Fruit fly (Drosophila melanogaster) whole organism, embryonic: ENCODE results near the gene MRP.

Experiments
- ATbp ChIP-seq: fragments of 200-800 bp; sonication (Bioruptor generic); optimal IDR thresholded peaks from 2 replicates; lab custom pipeline; 2017; ENCODE audit warnings: missing biosample characterization, mild to moderate bottlenecking, missing genetic modification characterization, missing genetic modification reagents
- Ada2b ChIP-seq: fragments of 200-800 bp; sonication (Bioruptor generic); IDR thresholded peaks from 2 replicates; pipeline ENCODE4 v1.3.6; 2022; ENCODE audit warnings: missing biosample characterization, missing genetic modification characterization
- CG10267 ChIP-seq: fragments of 200-800 bp; sonication (Bioruptor generic); optimal IDR thresholded peaks from 2 replicates; lab custom pipeline; 2018; ENCODE audit warnings: missing biosample characterization, mild to moderate bottlenecking, missing genetic modification characterization, moderate library complexity
- CG10654 ChIP-seq: fragments of 200-800 bp; sonication (Bioruptor generic); optimal IDR thresholded peaks from 2 replicates; lab custom pipeline; 2016; ENCODE audit warnings: missing biosample characterization, missing genetic modification characterization
- CG11723 ChIP-seq: fragments of 200-800 bp; sonication (Bioruptor generic); optimal IDR thresholded peaks from 2 replicates; lab custom pipeline; 2017; ENCODE audit warnings: missing biosample characterization, mild to moderate bottlenecking, missing genetic modification characterization
- CG12071 ChIP-seq: fragments of 200-800 bp; sonication (Bioruptor generic); optimal IDR thresholded peaks from 3 replicates; lab custom pipeline; 2018; ENCODE audit warnings: missing biosample characterization, mild to moderate bottlenecking, missing genetic modification characterization
- CG14710 ChIP-seq: fragments of 200-800 bp; sonication (Bioruptor generic); optimal IDR thresholded peaks from 3 replicates; lab custom pipeline; 2019; ENCODE audit warnings: missing biosample characterization, mild to moderate bottlenecking, missing genetic modification characterization, moderate library complexity
- CG2678 ChIP-seq: fragments of 200-800 bp; sonication (Bioruptor generic); optimal IDR thresholded peaks from 3 replicates; lab custom pipeline; 2019; ENCODE audit warnings: missing biosample characterization, mild to moderate bottlenecking, missing genetic modification characterization, moderate library complexity
- CG2875 ChIP-seq: fragments of 200-800 bp; sonication (Bioruptor generic); optimal IDR thresholded peaks from 2 replicates; lab custom pipeline; 2017; ENCODE audit warnings: missing biosample characterization, mild to moderate bottlenecking, missing genetic modification characterization, missing genetic modification reagents
- CG30431 ChIP-seq: fragments of 200-800 bp; sonication (Bioruptor generic); optimal IDR thresholded peaks from 2 replicates; lab custom pipeline; 2017; ENCODE audit warnings: missing biosample characterization, missing genetic modification characterization
- CG3163 ChIP-seq: fragments of 200-800 bp; sonication (Bioruptor generic); optimal IDR thresholded peaks from 3 replicates; lab custom pipeline; 2016; ENCODE audit warnings: missing biosample characterization, missing genetic modification characterization
- CG33213 ChIP-seq: fragments of 200-800 bp; sonication (Bioruptor generic); optimal IDR thresholded peaks from 3 replicates; lab custom pipeline; 2016; ENCODE audit warnings: missing biosample characterization, missing genetic modification characterization
- CG4707 ChIP-seq: fragments of 200-800 bp; sonication (Bioruptor generic); optimal IDR thresholded peaks from 2 replicates; lab custom pipeline; 2018; ENCODE audit warnings: missing biosample characterization, mild to moderate bottlenecking, missing genetic modification characterization, moderate library complexity
- CG6813 ChIP-seq: fragments of 200-800 bp; sonication (Bioruptor generic); optimal IDR thresholded peaks from 2 replicates; lab custom pipeline; 2017; ENCODE audit warnings: missing biosample characterization, missing genetic modification characterization, mild to moderate bottlenecking, moderate library complexity, missing genetic modification reagents
- CG7786 ChIP-seq: fragments of 200-800 bp; sonication (Bioruptor generic); optimal IDR thresholded peaks from 2 replicates; lab custom pipeline; 2016; ENCODE audit warnings: missing biosample characterization, missing genetic modification characterization
- CG8924 ChIP-seq: fragments of 200-800 bp; optimal IDR thresholded peaks from 3 replicates; lab custom pipeline; 2019; ENCODE audit warnings: missing biosample characterization, mild to moderate bottlenecking, missing genetic modification characterization, moderate library complexity
- Dll ChIP-seq: fragments of 200-800 bp; sonication (Bioruptor generic); IDR thresholded peaks from 4 replicates; pipeline ENCODE4 v1.3.6; 2022; ENCODE audit warnings: missing biosample characterization, missing genetic modification characterization; ENCODE audit not compliant: partially characterized antibody
- Fer2 ChIP-seq: fragments of 200-800 bp; sonication (Bioruptor generic); optimal IDR thresholded peaks from 2 replicates; lab custom pipeline; 2018; ENCODE audit warnings: missing biosample characterization, mild to moderate bottlenecking, missing genetic modification characterization, moderate library complexity
- HLH54F ChIP-seq: fragments of 200-800 bp; sonication (Bioruptor generic); optimal IDR thresholded peaks from 3 replicates; lab custom pipeline; 2016; ENCODE audit warnings: missing biosample characterization, missing genetic modification characterization
- Hmx ChIP-seq: fragments of 200-800 bp; sonication (Bioruptor generic); optimal IDR thresholded peaks from 2 replicates; lab custom pipeline; 2016; ENCODE audit warnings: missing biosample characterization, missing genetic modification characterization
- MESR4 ChIP-seq: fragments of 200-800 bp; sonication (Bioruptor generic); optimal IDR thresholded peaks from 2 replicates; lab custom pipeline; 2018; ENCODE audit warnings: missing biosample characterization, mild to moderate bottlenecking, missing genetic modification characterization, moderate library complexity
- NC2α ChIP-seq: fragments of 200-800 bp; sonication (Bioruptor generic); optimal IDR thresholded peaks from 2 replicates; lab custom pipeline; 2016; ENCODE audit warnings: missing biosample characterization, missing genetic modification characterization
- Opbp ChIP-seq: fragments of 200-800 bp; sonication (Bioruptor generic); IDR thresholded peaks from 3 replicates; pipeline ENCODE4 v1.3.6; 2022; ENCODE audit warnings: missing biosample characterization, missing genetic modification characterization; ENCODE audit not compliant: partially characterized antibody
- Poxn ChIP-seq: fragments of 200-800 bp; sonication (Bioruptor generic); IDR thresholded peaks from 2 replicates; pipeline ENCODE4 v1.3.6; 2022; ENCODE audit warnings: missing biosample characterization, missing genetic modification characterization
- Six4 ChIP-seq: fragments of 200-800 bp; sonication (Bioruptor generic); optimal IDR thresholded peaks from 2 replicates; lab custom pipeline; 2016; ENCODE audit warnings: missing biosample characterization, missing genetic modification characterization
- ap ChIP-seq: fragments of 200-800 bp; sonication (Bioruptor generic); IDR thresholded peaks from 2 replicates; pipeline ENCODE4 v1.3.6; 2022; ENCODE audit warnings: missing biosample characterization, missing genetic modification characterization
- bigmax ChIP-seq: fragments of 200-800 bp; sonication (Bioruptor generic); optimal IDR thresholded peaks from 2 replicates; lab custom pipeline; 2018; ENCODE audit warnings: missing biosample characterization, mild to moderate bottlenecking, missing genetic modification characterization
- br ChIP-seq: fragments of >200 bp; optimal IDR thresholded peaks from 2 replicates; lab custom pipeline; 2017
- cas ChIP-seq: fragments of 200-800 bp; sonication (Bioruptor generic); IDR thresholded peaks from 2 replicates; pipeline ENCODE4 v1.3.6; 2022; ENCODE audit warnings: missing biosample characterization, missing genetic modification characterization
- dmrt11E ChIP-seq: fragments of 200-800 bp; sonication (Bioruptor generic); optimal IDR thresholded peaks from 3 replicates; lab custom pipeline; 2018; ENCODE audit warnings: missing biosample characterization, mild to moderate bottlenecking, missing genetic modification characterization, moderate library complexity
- dmrt99B ChIP-seq: fragments of 200-800 bp; sonication (Bioruptor generic); optimal IDR thresholded peaks from 2 replicates; lab custom pipeline; 2018; ENCODE audit warnings: missing biosample characterization, mild to moderate bottlenecking, missing genetic modification characterization, moderate library complexity
- eyg ChIP-seq: fragments of 200-800 bp; sonication (Bioruptor generic); optimal IDR thresholded peaks from 3 replicates; lab custom pipeline; 2016; ENCODE audit warnings: missing biosample characterization, missing genetic modification characterization
- gt ChIP-seq: fragments of 200-800 bp; sonication (Bioruptor generic); IDR thresholded peaks from 2 replicates; pipeline ENCODE4 v1.3.6; 2022; ENCODE audit warnings: missing biosample characterization, missing genetic modification characterization
- hb ChIP-seq: fragments of 200-800 bp; sonication (Bioruptor generic); IDR thresholded peaks from 3 replicates; pipeline ENCODE4 v1.3.6; 2022; ENCODE audit warnings: missing biosample characterization, missing genetic modification characterization; ENCODE audit not compliant: partially characterized antibody
- her ChIP-seq: fragments of 200-800 bp; sonication (Bioruptor generic); optimal IDR thresholded peaks from 2 replicates; lab custom pipeline; 2016; ENCODE audit warnings: missing biosample characterization, missing genetic modification characterization
- hkb ChIP-seq, 2 experiments: fragments of 200-800 bp in 1 of 2; fragments of >200 bp in 1 of 2; sonication (Bioruptor generic) in 1 of 2; IDR thresholded peaks in 1 of 2; optimal IDR thresholded peaks in 1 of 2; 2 replicates each; pipeline versions ENCODE4 v1.3.6 to Lab custom; 2017 to 2022; ENCODE audit warnings: missing biosample characterization in 1 of 2, missing genetic modification characterization in 1 of 2
- kah ChIP-seq: fragments of 200-800 bp; sonication (Bioruptor generic); optimal IDR thresholded peaks from 2 replicates; lab custom pipeline; 2018; ENCODE audit warnings: missing biosample characterization, mild to moderate bottlenecking, missing genetic modification characterization
- mld ChIP-seq: fragments of 200-800 bp; sonication (Bioruptor generic); IDR thresholded peaks from 3 replicates; pipeline ENCODE4 v1.3.6; 2022; ENCODE audit warnings: missing biosample characterization, missing genetic modification characterization; ENCODE audit not compliant: partially characterized antibody
- nau ChIP-seq: fragments of 200-800 bp; sonication (Bioruptor generic); optimal IDR thresholded peaks from 3 replicates; lab custom pipeline; 2017; ENCODE audit warnings: missing biosample characterization, mild to moderate bottlenecking, missing genetic modification characterization, missing genetic modification reagents
- ro ChIP-seq: fragments of 200-800 bp; sonication (Bioruptor generic); IDR thresholded peaks from 2 replicates; pipeline ENCODE4 v1.3.6; 2022; ENCODE audit warnings: missing biosample characterization, missing genetic modification characterization
- salm ChIP-seq: fragments of 200-800 bp; sonication (Bioruptor generic); optimal IDR thresholded peaks from 2 replicates; lab custom pipeline; 2018; ENCODE audit warnings: missing biosample characterization, mild to moderate bottlenecking, missing genetic modification characterization
- sc ChIP-seq, 3 experiments: fragments of >200 bp in 2 of 3; fragments of 200-800 bp in 1 of 3; sonication (Bioruptor generic) in 1 of 3; optimal IDR thresholded peaks; 2 replicates in 2 of 3; 3 replicates in 1 of 3; lab custom pipeline; 2017; ENCODE audit warnings: mild to moderate bottlenecking in 1 of 3, missing biosample characterization in 1 of 3, missing genetic modification characterization in 1 of 3, missing genetic modification reagents in 1 of 3
- sna ChIP-seq: fragments of 200-800 bp; sonication (Bioruptor generic); IDR thresholded peaks from 2 replicates; pipeline ENCODE4 v1.3.6; 2022; ENCODE audit warnings: missing biosample characterization, missing genetic modification characterization; ENCODE audit not compliant: partially characterized antibody
- tgo ChIP-seq: fragments of 200-800 bp; sonication (Bioruptor generic); IDR thresholded peaks from 3 replicates; pipeline ENCODE4 v1.3.6; 2022; ENCODE audit warnings: missing biosample characterization, missing genetic modification characterization
- trem ChIP-seq: fragments of 200-800 bp; optimal IDR thresholded peaks from 3 replicates; lab custom pipeline; 2019; ENCODE audit warnings: missing biosample characterization, mild to moderate bottlenecking, missing genetic modification characterization, moderate library complexity
- trh ChIP-seq: fragments of 200-800 bp; sonication (Bioruptor generic); optimal IDR thresholded peaks from 2 replicates; lab custom pipeline; 2016; ENCODE audit warnings: missing biosample characterization, missing genetic modification characterization
- wek ChIP-seq: fragments of 200-800 bp; sonication (Bioruptor generic); optimal IDR thresholded peaks from 3 replicates; lab custom pipeline; 2018; ENCODE audit warnings: missing biosample characterization, mild to moderate bottlenecking, missing genetic modification characterization, moderate library complexity
- z ChIP-seq: fragments of 200-800 bp; sonication (Bioruptor generic); IDR thresholded peaks from 3 replicates; pipeline ENCODE4 v1.3.6; 2022; ENCODE audit warnings: missing biosample characterization, missing genetic modification characterization

MRP gene

dm6 chr2L:12721794-12722315 is 3.0 kb downstream of the MRP start, which contains the start of gene Pih1D1 (continued):
- TF ChIP-seq kah (GFP tag; lab: Kevin White, UChicago), result peak; percentile 78
- no peak for TF ChIP-seq sc (optimal IDR thresholded peaks at IDR 0.05; lab: Kevin White, UChicago)
- peak; percentile 92 for TF ChIP-seq sc (GFP tag; optimal IDR thresholded peaks at IDR 0.05; lab: Kevin White, UChicago)
- TF ChIP-seq Six4 (GFP tag; lab: Kevin White, UChicago), result peak; percentile 93
- TF ChIP-seq trh, result peak; percentile 90
- peak; percentile 91 for TF ChIP-seq Hmx (GFP tag; lab: Kevin White, UChicago)
- peak; percentile 91 for TF ChIP-seq CG4707 (GFP tag; lab: Kevin White, UChicago)
- peak; percentile 94 for TF ChIP-seq dmrt99B (tag; lab: Kevin White, UChicago)
- peak; percentile 78 for TF ChIP-seq CG2875
- no peak for TF ChIP-seq br (lab: Kevin White, UChicago)
- TF ChIP-seq CG8924 (tag; lab: Kevin White, UChicago), result peak; percentile 95

dm6 chr2L:12750060-12750459 is 31.2 kb downstream of the MRP start:
- no peak for TF ChIP-seq bigmax (GFP tag; lab: Kevin White, UChicago)
- no peak for TF ChIP-seq sna
- TF ChIP-seq CG3163, result no peak
- TF ChIP-seq gt (GFP tag; lab: Robert Waterston, UW), result no peak
- TF ChIP-seq wek (GFP tag; lab: Kevin White, UChicago), result no peak
- TF ChIP-seq z (GFP tag; lab: Robert Waterston, UW), result no peak
- no peak for TF ChIP-seq nau (GFP tag; lab: Kevin White, UChicago)
- TF ChIP-seq Ada2b, result peak; percentile 21; the same call in 1 of the 2 replicates
- peak; percentile 2 for TF ChIP-seq CG10267 (tag; lab: Kevin White, UChicago)
- no peak for TF ChIP-seq CG12071 (GFP tag; lab: Kevin White, UChicago)
- no peak for TF ChIP-seq MESR4 (GFP tag; lab: Kevin White, UChicago)
- no peak for TF ChIP-seq ATbp (GFP tag; lab: Kevin White, UChicago)
- TF ChIP-seq CG10654 (GFP tag; lab: Kevin White, UChicago), result no peak
- no peak for TF ChIP-seq hb (GFP tag; lab: Robert Waterston, UW)
- peak; percentile 39 for TF ChIP-seq CG2678 (tag; lab: Kevin White, UChicago)
- TF ChIP-seq cas (GFP tag; lab: Robert Waterston, UW), result no peak
- TF ChIP-seq Opbp (GFP tag; lab: Robert Waterston, UW), result no peak
- TF ChIP-seq tgo (GFP tag; lab: Robert Waterston, UW), result no peak
- TF ChIP-seq Dll (GFP tag; lab: Robert Waterston, UW), result no peak
- TF ChIP-seq mld (GFP tag; lab: Robert Waterston, UW), result no peak
- TF ChIP-seq CG30431 (GFP tag; lab: Kevin White, UChicago), result no peak
- no peak for TF ChIP-seq NC2α (GFP tag; lab: Kevin White, UChicago)
- TF ChIP-seq dmrt11E, result peak; percentile 20
- TF ChIP-seq dmrt99B (tag; lab: Kevin White, UChicago), result peak; percentile 44
- no peak for TF ChIP-seq salm
- TF ChIP-seq CG14710 (tag; lab: Kevin White, UChicago), result no peak
- TF ChIP-seq ro (GFP tag; lab: Robert Waterston, UW), result no peak
- TF ChIP-seq Poxn (GFP tag; lab: Robert Waterston, UW), result no peak
- TF ChIP-seq CG6813 (GFP tag; lab: Kevin White, UChicago), result no peak
- TF ChIP-seq eyg (GFP tag; lab: Kevin White, UChicago), result no peak
- no peak for TF ChIP-seq hkb (optimal IDR thresholded peaks at IDR 0.05; lab: Kevin White, UChicago)
- no peak for TF ChIP-seq hkb (GFP tag; IDR thresholded peaks at IDR 0.05; lab: Robert Waterston, UW)
- TF ChIP-seq ap, result no peak
- no peak for TF ChIP-seq CG33213 (GFP tag; lab: Kevin White, UChicago)
- no peak for TF ChIP-seq trem (tag; lab: Kevin White, UChicago)
- TF ChIP-seq CG7786 (GFP tag; lab: Kevin White, UChicago), result no peak
- TF ChIP-seq HLH54F (GFP tag; lab: Kevin White, UChicago), result no peak
- no peak for TF ChIP-seq Fer2 (tag; lab: Kevin White, UChicago)
- TF ChIP-seq CG11723 (GFP tag; lab: Kevin White, UChicago), result no peak
- no peak for TF ChIP-seq her (GFP tag; lab: Kevin White, UChicago)
